Worm (Caenorhabditis elegans) whole organism, L4 larva: ENCODE data around the gene ZK1290.10.

Experiments used
- F44E2.7 ChIP-seq: fragments of 200-800 bp; sonication (Bioruptor generic); IDR thresholded peaks from 2 replicates; pipeline ENCODE4 v2.1.2; 2022; ENCODE audit warnings: missing genetic modification characterization, missing compliant biosample characterization
- fos-1 ChIP-seq: fragments of 150-350 bp; optimal IDR thresholded peaks from 2 replicates; lab custom pipeline; 2014; ENCODE audit warnings: missing biosample characterization, missing genetic modification characterization

DNA sequence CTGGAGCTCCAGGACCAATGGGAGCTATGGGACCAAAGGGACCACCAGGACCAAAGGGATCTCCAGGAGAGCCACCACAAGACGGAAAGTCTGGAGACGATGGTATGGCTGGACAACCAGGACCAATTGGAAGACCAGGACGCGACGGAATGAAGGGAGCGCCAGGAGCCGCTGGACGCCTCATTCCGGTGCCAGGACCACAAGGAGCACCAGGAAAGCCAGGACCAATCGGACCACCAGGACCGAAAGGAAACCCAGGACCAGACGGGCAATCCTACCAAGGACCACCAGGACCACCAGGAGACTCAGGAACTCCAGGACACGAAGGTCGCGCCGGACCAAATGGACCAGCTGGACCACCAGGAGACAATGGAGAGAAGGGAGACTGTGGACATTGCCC lies 8.9 kb downstream of the ZK1290.10 start:
- TF ChIP-seq F44E2.7: no peak
- TF ChIP-seq fos-1 (tag; lab: Kevin White, UChicago): no peak
